Fruit fly (Drosophila melanogaster): ENCODE measurements around the gene CG16790.

CG16790 gene

DNA sequence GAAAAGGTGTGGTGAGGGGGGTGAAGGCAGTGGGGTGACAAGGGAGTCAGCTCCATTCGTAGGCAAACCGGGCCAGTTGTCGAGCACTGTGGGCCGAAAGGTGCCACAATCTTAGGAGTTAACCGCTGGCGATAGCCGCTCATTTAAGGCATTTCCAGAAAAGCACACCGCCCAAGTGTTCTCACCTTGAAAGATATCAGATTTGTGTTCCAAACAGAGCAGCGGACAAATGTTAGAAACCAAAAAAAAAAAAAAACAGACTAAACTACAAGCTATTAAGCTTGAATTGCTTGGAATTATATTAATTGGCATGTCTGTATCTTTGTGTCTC is 24.2 kb upstream of the CG16790 start:
- TF ChIP-seq CG8478 (optimal IDR thresholded peaks at IDR 0.05) (no peak), CTCF (optimal IDR thresholded peaks at IDR 0.05) (no peak)

DNA sequence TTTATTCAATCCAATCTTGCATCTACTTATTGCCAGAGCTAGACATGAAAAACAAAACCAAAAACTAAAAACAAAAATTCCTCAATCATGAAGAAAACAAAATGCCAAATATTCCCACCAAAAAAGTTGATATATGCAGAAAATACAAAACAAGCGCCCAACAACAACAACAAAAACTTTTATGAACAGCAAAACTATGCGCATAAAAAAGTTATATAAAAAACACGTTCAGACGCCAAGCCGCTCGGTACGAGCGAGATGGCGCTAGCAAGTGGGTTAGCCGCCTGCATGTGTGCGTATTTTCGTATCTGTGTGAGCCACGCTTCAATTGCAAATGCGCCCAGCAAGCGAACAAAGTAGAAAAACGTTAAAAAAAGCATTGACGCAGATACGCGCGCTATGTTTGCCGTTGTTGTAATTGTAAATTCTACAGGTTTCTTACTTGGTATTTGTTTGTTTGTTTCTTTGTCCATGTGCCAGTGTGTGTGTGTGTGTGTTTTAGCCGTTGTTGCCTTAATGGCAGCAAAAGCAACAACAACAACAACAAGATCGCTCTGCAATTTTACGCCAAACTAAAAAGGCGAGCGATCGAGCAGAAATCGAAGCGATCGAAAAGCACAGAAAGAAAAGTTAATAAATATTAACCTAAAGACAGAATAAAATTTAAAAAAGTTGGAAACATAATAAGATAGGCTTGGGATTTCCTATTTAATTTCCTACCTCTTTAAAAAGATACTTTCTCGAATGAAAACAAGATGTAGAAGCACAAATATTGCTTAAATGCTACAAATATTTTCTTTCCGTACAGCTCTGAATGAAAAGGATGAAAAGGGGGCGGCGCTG is 23.6 kb upstream of the CG16790 start:
- TF ChIP-seq CG8478 (optimal IDR thresholded peaks at IDR 0.05) (no peak), CTCF (optimal IDR thresholded peaks at IDR 0.05) (no peak)

DNA sequence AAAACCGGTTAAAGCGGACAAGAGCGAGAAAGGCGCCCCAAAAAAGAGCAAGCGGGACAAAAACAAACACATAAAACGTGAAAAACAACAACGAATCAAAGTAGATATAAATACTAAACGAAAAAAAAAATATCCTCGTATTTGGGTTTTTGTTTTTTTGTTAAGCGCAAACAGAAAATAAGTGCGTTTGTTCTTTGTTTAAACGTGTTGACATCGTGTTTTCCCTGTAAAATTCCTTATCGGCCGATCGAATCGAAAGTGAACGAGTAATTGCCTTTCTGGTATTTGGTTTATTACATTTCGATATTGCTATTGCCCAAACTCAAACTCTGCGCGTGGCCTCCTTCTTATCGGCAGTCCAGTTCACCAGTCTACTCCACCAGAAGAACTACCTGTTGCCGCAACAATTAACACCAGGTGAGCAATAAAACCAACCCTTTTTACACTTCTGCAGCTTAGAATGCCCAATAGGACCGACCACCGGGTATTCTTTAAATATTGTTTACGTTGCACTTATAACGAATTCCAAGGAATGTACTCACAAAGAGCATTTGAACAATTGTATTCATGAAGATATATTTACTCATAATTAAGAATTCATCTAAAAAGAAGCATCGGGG is 21.9 kb upstream of the CG16790 start:
- TF ChIP-seq CTCF (optimal IDR thresholded peaks at IDR 0.05), result no peak
- TF ChIP-seq CG8478 (optimal IDR thresholded peaks at IDR 0.05), result no peak

DNA sequence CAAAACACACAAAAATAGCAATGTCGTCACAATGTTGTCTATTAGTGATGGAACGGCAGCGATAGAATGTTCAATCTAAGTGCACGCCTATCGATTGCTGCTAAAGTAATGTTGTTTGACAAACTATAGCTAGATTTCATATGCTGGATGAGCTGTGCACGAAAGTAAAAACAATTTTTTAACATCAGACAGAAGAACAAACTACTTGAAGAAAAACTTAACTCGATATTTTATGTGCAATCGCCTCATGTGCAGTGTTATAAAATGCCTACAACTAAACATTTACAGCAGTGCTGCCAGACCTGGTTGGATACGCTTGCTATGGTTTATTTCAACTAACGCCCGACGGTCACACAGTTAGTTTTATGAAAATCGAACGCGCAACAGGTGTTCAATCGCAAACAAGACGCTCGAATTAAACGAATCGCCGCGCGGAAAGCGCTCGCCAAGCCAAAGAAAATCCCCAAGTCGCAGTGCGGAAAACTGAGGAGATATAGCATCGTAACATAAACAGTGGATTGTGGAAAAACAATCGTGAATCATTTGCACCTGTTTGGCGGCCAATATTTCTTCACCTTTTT is 21.0 kb upstream of the CG16790 start, which contains the start of the genes bocks and CG8312:
bocks (minus strand) TSS at position 51 of the 581 bp plus-strand sequence.
CG8312 (plus strand) TSS at position 358 of the 581 bp plus-strand sequence.
- TF ChIP-seq CG8478 (optimal IDR thresholded peaks at IDR 0.05), result no peak
- TF ChIP-seq CTCF (optimal IDR thresholded peaks at IDR 0.05), result peak; percentile 4 to 35

DNA sequence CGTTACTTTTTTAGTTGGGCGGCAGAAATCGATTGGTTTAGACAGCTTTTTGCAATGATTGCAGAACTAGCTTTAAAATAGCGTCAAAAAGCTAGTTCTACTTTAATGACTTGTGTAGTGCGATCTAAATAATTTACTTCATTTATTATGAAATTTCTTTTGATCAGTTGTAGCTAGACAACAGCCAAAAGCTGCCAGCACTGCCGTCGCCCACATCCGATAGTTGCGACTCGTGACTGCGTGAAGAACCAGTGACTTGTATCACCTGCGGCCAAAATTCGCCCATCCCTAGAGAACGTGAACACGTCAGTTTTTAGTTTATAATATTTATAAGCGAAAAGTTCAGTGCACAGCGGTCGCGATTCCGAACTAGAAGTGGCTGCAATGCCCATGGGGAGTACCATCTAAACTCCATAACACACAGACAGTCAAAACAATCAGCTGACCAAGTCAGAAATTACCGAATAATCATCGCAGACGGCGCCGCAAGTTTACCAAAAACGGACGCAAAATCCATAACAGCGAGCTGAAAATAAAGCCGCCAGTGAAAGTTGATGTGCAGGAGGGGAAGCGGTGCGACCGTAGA is 16.7 kb upstream of the CG16790 start, which contains the start of gene P58IPK:
P58IPK (plus strand) TSS at position 280 of the 586 bp plus-strand sequence.
- peak; percentile 4 to 31 for TF ChIP-seq CTCF (optimal IDR thresholded peaks at IDR 0.05)
- TF ChIP-seq CG8478 (optimal IDR thresholded peaks at IDR 0.05), result no peak

DNA sequence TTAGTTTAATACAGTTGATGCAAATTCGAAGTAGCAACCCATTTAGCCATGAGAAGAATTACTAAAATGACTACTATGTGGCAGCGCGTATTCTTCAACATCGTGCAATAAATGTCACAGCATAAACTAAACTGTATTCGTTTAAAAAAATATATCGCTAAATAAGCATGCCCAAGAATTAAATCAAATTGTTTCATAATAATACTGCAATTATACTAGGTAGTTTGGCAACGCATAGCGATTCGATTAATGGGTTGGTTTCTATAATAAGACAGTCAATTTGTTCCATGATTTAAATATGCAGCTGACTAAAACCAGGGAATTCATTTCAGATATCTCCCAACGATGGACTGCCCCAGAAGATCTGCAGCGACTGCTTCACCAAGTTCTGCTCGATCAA is 13.1 kb upstream of the CG16790 start, which contains the start of gene CG33654:
CG33654 (minus strand) TSS at position 101 of the 400 bp plus-strand sequence.
- no peak for TF ChIP-seq CTCF (optimal IDR thresholded peaks at IDR 0.05)
- TF ChIP-seq CG8478 (optimal IDR thresholded peaks at IDR 0.05), result no peak

DNA sequence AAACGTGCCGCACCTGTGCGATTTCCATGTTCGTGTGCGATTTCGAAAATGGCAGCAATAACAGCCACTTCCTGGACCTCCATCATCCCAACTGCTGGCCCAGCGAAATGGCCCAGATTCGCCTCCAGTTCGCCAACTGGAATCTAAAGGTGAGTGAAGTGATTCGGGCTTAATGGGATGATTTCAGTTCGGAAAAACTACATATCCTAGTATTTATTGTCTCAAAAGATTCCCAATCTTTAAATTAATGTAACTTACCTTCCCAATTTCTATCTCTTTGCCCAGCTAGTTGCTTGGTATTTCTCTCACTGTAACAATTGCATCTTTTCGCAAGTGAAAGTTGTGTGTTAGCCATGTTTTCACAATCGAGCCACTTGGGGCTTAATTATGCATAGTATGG is 12.0 kb upstream of the CG16790 start:
- TF ChIP-seq CG8478 (optimal IDR thresholded peaks at IDR 0.05) (no peak), CTCF (optimal IDR thresholded peaks at IDR 0.05) (no peak)

DNA sequence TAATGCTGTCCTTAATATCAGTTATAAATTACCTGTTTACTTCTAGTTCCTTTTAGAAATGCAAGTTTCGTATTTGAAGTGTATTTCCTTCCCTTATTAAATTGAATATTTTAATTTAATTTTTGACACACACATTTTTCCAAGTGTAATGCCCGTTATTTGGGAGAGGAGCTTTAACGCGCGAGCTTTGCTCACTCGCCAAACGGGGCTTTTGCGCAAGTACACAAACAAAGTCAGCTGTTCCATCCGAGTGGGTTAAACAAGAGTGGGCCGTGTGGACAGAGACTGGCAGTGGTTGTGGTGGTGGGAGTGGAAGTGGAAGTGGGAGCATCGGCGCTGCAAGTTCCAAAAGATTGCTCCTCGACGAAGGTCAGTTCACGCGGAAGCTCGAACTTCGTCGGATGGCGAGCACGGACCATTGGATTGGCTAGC is 11.1 kb upstream of the CG16790 start, which contains the start of gene CG8301:
CG8301 (plus strand) TSS at position 218 of the 432 bp plus-strand sequence.
- TF ChIP-seq CG8478 (optimal IDR thresholded peaks at IDR 0.05), result no peak
- TF ChIP-seq CTCF (optimal IDR thresholded peaks at IDR 0.05), result no peak

DNA sequence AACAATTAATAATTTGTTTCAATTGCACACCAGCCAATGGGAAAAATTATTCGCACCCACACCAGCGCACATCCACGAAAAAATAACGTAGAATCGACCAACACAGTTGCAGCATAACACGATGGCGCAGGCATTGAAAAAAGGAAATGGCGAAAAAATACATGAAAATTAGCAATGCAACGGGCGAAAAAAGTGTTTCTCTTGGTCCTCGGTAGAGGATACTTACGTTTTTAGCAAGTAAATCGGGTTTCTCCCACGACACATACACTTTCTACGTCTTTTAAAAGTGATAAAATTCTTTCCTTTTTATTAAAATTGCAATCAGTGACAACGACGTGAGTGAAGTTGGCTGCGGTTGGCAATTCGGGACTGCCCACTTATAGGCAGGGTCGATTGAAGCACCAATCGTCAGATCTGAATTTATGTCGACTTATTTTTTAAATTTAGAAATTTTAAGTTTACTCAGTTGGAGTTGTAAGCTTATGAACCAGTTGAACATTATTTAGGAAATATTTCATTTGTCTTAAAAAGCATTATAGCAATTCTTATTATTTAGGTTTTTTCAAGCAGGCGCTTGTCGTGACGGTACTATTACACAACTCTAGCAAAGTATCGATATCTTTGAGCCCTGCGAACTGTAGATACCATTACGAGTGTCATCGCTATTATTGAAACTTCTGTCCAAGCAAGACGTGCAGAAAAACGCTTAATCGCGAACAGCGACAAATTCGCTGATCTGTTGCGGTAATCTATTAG is 7.5 kb upstream of the CG16790 start, which contains the start of the genes Kap-alpha3 and Son:
Kap-alpha3 (minus strand) TSS at position 352 of the 756 bp plus-strand sequence.
Son (plus strand) TSS at position 661 of the 756 bp plus-strand sequence.
- TF ChIP-seq CG8478 (optimal IDR thresholded peaks at IDR 0.05) (no peak), CTCF (optimal IDR thresholded peaks at IDR 0.05) (no peak)

DNA sequence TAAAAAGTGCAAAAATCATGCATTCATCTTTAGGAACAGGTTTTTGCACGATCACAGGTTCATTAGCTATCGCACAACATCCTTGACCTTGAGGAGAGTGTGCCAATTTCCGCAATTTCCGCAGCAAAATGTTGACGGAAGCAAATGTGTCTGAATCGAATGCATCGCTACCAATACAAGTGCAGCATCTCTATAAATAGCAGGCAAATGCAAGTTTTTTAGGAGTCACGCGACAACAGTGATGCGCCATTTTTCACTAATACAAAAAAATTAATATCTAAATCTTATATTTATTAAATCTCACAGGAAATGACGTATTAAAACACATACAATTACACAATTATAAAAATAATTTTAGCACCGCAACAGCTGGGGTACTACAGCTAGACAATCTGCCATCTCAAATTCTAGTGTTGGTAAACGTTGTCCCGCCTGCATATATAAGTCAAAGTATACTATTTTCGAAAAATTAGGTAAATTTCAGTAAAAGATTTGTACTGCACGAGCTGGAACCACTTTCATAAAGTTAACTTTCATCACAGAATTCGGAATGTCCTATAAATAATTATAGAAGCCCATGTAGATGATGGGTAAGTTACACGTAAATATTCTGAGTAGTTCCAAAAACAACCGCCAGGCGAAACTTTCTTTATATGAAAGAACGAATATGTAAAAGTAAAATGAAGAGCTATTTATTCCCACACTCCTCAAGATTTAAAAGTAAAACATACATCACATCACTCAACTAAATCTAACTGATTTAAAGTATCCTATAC is 4.0 kb upstream of the CG16790 start, which contains the start of gene CG9399:
CG9399 (minus strand) TSS at position 400 of the 776 bp plus-strand sequence.
- TF ChIP-seq CG8478 (optimal IDR thresholded peaks at IDR 0.05) (no peak), CTCF (optimal IDR thresholded peaks at IDR 0.05) (peak; percentile 78 to 88)

DNA sequence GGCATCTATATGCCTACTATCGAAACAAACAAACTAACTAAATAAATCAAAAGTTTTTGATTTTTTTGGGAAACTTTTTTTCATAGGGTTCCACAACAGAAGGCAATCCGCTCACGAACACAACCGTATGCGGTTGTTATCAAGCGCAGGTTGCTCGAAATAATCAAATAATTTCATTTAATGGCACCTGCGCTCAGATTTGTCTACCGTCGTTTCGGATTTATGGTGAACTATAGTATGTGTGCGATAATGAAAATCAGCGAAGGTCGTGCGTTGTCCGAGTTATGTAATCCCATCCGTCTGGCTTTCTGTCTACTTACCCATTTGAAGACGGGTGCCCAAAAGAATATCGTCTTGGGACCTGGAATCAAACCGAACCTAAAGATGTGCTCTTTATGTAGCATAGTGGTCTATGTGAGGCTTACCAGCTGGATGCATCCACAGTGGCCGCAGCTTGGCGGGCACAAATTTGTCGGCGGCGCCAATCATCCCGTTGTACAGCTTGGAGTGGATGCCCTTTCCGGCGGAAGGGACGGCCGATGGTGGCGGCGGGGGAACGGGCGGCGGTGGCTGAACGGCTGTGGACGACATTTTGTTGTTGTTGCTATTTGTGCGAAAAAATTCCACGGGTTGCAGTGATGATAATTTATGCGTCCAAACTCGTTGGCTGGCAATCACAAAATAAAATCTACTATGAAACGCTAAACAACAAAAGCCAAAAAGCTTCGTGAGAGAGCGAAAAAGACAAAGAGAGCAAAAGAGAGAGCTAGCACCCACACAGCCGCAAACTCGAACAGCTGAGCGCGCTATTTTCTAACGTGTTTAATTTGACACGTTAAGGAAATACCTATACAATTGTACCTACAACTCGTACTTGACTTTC is 3.2 kb upstream of the CG16790 start:
- TF ChIP-seq CTCF (optimal IDR thresholded peaks at IDR 0.05) (no peak), CG8478 (optimal IDR thresholded peaks at IDR 0.05) (no peak)

DNA sequence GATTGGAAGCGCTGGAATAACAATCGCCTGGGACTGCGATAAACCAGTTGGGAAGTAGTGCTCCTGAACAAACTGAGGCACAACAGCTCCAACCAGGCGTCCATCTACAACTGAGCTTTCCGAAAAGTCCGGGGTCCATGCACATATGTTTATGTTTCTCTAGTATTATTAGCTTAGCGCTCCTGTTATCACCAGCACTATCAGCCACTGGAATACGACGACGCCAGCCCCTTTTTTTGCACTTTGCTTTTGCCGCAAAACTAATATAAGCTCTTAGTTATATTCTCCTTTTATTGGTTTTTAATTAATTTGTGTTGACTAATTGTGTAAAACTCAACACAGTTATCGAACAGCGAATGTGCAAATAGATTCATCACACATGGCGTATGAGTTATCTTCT is 1.5 kb upstream of the CG16790 start, which contains the start of gene CG9396:
CG9396 (minus strand) TSS at position 101 of the 400 bp plus-strand sequence.
- TF ChIP-seq CTCF (optimal IDR thresholded peaks at IDR 0.05) (no peak), CG8478 (optimal IDR thresholded peaks at IDR 0.05) (no peak)
